Worm (Caenorhabditis elegans) whole organism, late embryonic: Measurements from ENCODE around the gene nmad-1.

Experiments used
- C08G9.2 ChIP-seq: sonication (generic microtip); optimal IDR thresholded peaks from 2 replicates; lab custom pipeline; 2016; ENCODE audit warnings: mild to moderate bottlenecking, missing genetic modification characterization, moderate library complexity, missing compliant biosample characterization
- K02D7.2 ChIP-seq: sonication (generic microtip); optimal IDR thresholded peaks from 2 replicates; lab custom pipeline; 2017; ENCODE audit warnings: mild to moderate bottlenecking, missing genetic modification characterization, missing compliant biosample characterization
- T23F11.4 ChIP-seq: fragments of 200-800 bp; sonication (Bioruptor generic); optimal IDR thresholded peaks from 2 replicates; lab custom pipeline; 2018; ENCODE audit warnings: mild to moderate bottlenecking, missing genetic modification characterization, missing compliant biosample characterization
- Y22D7AL.16 ChIP-seq: sonication (generic microtip); optimal IDR thresholded peaks from 2 replicates; lab custom pipeline; 2016; ENCODE audit warnings: missing genetic modification characterization, missing compliant biosample characterization
- ceh-18 ChIP-seq: sonication (generic microtip); optimal IDR thresholded peaks from 2 replicates; lab custom pipeline; 2016; ENCODE audit warnings: missing genetic modification characterization, missing compliant biosample characterization
- ceh-2 ChIP-seq: sonication (generic microtip); optimal IDR thresholded peaks from 2 replicates; lab custom pipeline; 2016; ENCODE audit warnings: missing genotype, missing genetic modification characterization, missing compliant biosample characterization
- ceh-30 ChIP-seq: fragments of 150-350 bp; optimal IDR thresholded peaks from 2 replicates; lab custom pipeline; 2014; ENCODE audit warnings: missing biosample characterization, missing genetic modification characterization
- ceh-31 ChIP-seq: sonication (generic microtip); optimal IDR thresholded peaks from 2 replicates; lab custom pipeline; 2016; ENCODE audit warnings: missing genetic modification characterization, missing compliant biosample characterization
- ceh-45 ChIP-seq: fragments of 200-800 bp; sonication (Bioruptor generic); IDR thresholded peaks from 2 replicates; pipeline ENCODE4 v1.3.6; 2022; ENCODE audit warnings: missing genetic modification reagents, missing genetic modification characterization, missing compliant biosample characterization
- ceh-6 ChIP-seq: fragments of 200-800 bp; sonication (Bioruptor generic); optimal IDR thresholded peaks from 2 replicates; lab custom pipeline; 2018; ENCODE audit warnings: mild to moderate bottlenecking, missing genetic modification characterization, missing compliant biosample characterization
- ceh-9 ChIP-seq: sonication (generic microtip); optimal IDR thresholded peaks from 2 replicates; lab custom pipeline; 2016; ENCODE audit warnings: mild to moderate bottlenecking, missing genetic modification characterization, inconsistent platforms, missing compliant biosample characterization
- dmd-4 ChIP-seq: sonication (generic microtip); optimal IDR thresholded peaks from 2 replicates; lab custom pipeline; 2016; ENCODE audit warnings: borderline replicate concordance, missing genetic modification characterization, missing compliant biosample characterization
- dve-1 ChIP-seq: sonication (generic microtip); optimal IDR thresholded peaks from 2 replicates; lab custom pipeline; 2017; ENCODE audit warnings: antibody characterized with exemption, mild to moderate bottlenecking, missing genetic modification characterization, missing compliant biosample characterization
- elt-2 ChIP-seq: sonication (generic microtip); optimal IDR thresholded peaks from 2 replicates; lab custom pipeline; 2016; ENCODE audit warnings: missing genetic modification reagents, missing genetic modification characterization, missing compliant biosample characterization
- elt-4 ChIP-seq: sonication (generic microtip); optimal IDR thresholded peaks from 2 replicates; lab custom pipeline; 2016; ENCODE audit warnings: missing genetic modification characterization, missing compliant biosample characterization
- ets-4 ChIP-seq: sonication (generic microtip); optimal IDR thresholded peaks from 2 replicates; lab custom pipeline; 2016; ENCODE audit warnings: missing genetic modification characterization, missing compliant biosample characterization
- eyg-1 ChIP-seq: sonication (generic microtip); optimal IDR thresholded peaks from 2 replicates; lab custom pipeline; 2016; ENCODE audit warnings: missing genotype, missing genetic modification characterization, missing compliant biosample characterization
- fkh-10 ChIP-seq: fragments of 150-350 bp; optimal IDR thresholded peaks from 2 replicates; lab custom pipeline; 2014; ENCODE audit warnings: missing biosample characterization, missing genetic modification reagents, missing genetic modification characterization
- hlh-15 ChIP-seq: sonication (generic microtip); optimal IDR thresholded peaks from 2 replicates; lab custom pipeline; 2016; ENCODE audit warnings: missing genetic modification characterization, missing compliant biosample characterization
- lin-11 ChIP-seq: fragments of 200-800 bp; sonication (Bioruptor generic); optimal IDR thresholded peaks from 2 replicates; lab custom pipeline; 2018; ENCODE audit warnings: mild to moderate bottlenecking, missing genetic modification characterization, missing compliant biosample characterization
- madf-2 ChIP-seq: sonication (generic microtip); optimal IDR thresholded peaks from 2 replicates; lab custom pipeline; 2017; ENCODE audit warnings: missing genetic modification characterization, missing compliant biosample characterization
- nfya-1 ChIP-seq: sonication (generic microtip); optimal IDR thresholded peaks from 2 replicates; lab custom pipeline; 2017; ENCODE audit warnings: missing genetic modification characterization, mild to moderate bottlenecking, missing compliant biosample characterization, antibody characterized with exemption, moderate library complexity
- pat-9 ChIP-seq: fragments of 200-800 bp; sonication (Bioruptor generic); optimal IDR thresholded peaks from 2 replicates; lab custom pipeline; 2018; ENCODE audit warnings: mild to moderate bottlenecking, missing genetic modification characterization, moderate library complexity, missing compliant biosample characterization
- pax-1 ChIP-seq: fragments of 150-350 bp; optimal IDR thresholded peaks from 2 replicates; lab custom pipeline; 2014; ENCODE audit warnings: missing biosample characterization, missing genetic modification characterization
- pqm-1 ChIP-seq: sonication (generic microtip); optimal IDR thresholded peaks from 2 replicates; lab custom pipeline; 2016; ENCODE audit warnings: missing genetic modification characterization, missing compliant biosample characterization
- pros-1 ChIP-seq: fragments of 150-350 bp; optimal IDR thresholded peaks from 2 replicates; lab custom pipeline; 2014; ENCODE audit warnings: missing biosample characterization, missing genetic modification reagents, missing genetic modification characterization
- rnt-1 ChIP-seq: sonication (generic microtip); optimal IDR thresholded peaks from 2 replicates; lab custom pipeline; 2016; ENCODE audit warnings: missing genetic modification characterization, missing compliant biosample characterization
- sox-2 ChIP-seq: fragments of 200-800 bp; sonication (Bioruptor generic); IDR thresholded peaks from 2 replicates; pipeline ENCODE4 v1.3.6; 2022; ENCODE audit warnings: missing genetic modification reagents, missing genetic modification characterization, missing compliant biosample characterization
- tbx-2 ChIP-seq: sonication (generic microtip); optimal IDR thresholded peaks from 2 replicates; lab custom pipeline; 2016; ENCODE audit warnings: missing genetic modification characterization, missing compliant biosample characterization
- ttx-3 ChIP-seq: sonication (generic microtip); optimal IDR thresholded peaks from 2 replicates; lab custom pipeline; 2016; ENCODE audit warnings: missing genetic modification reagents, missing genetic modification characterization, missing compliant biosample characterization
- unc-55 ChIP-seq: sonication (generic microtip); optimal IDR thresholded peaks from 2 replicates; lab custom pipeline; 2017; ENCODE audit warnings: missing biosample characterization, missing genetic modification reagents, missing genetic modification characterization
- zip-5 ChIP-seq: sonication (generic microtip); optimal IDR thresholded peaks from 2 replicates; lab custom pipeline; 2016; ENCODE audit warnings: missing genetic modification characterization, missing compliant biosample characterization
- ztf-16 ChIP-seq: sonication (generic microtip); optimal IDR thresholded peaks from 2 replicates; lab custom pipeline; 2017; ENCODE audit warnings: missing genetic modification characterization, missing compliant biosample characterization

Gene nmad-1

DNA sequence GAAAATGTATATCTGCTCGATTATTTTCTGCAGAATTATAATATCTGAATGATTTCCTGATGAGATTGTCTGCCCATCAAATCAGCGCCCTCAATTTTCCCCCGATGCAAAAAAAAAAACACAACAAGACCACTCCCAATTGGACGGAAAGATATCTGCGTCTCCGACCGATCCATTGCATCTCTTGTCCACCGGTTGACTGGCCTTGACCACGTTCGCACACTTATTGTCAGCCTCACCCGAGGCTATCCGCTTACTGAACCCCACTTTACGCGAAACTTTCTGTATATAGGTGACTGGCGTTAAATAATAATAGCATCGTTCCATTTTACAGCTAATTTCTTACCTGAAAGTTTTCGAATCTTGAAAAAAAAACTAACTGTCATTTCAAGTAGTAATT lies 39.6 kb upstream of the nmad-1 start:
- TF ChIP-seq pqm-1 (no peak), nfya-1 (tag; lab: Kevin White, UChicago) (peak; percentile 42)

DNA sequence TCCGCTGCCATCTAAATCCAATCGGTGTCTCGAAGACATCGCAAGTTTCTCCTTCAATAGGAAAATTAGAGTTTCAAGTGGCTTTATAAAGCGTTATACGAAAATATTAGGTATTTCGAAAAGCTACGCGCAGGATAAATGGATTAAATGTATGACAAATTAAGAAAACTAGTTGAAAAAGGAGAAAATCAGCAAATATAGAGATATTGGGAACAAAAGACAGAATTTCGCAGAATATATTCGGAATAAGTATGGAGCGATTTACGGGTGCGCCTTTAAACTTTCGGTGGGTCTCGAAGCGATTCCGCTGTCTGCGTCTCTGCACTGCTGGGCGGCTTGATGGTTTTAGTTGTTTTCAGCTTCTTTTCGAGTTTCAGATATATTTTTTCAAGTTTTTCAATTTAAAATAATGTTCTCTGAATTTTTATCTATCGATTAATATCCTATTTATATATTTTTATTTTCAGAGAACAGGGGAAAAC lies 37.0 kb upstream of the nmad-1 start, which contains the start of the genes ddx-15 and ucr-1:
Gene ddx-15, minus strand, starts transcription at position 51 of the 482 bp plus-strand sequence.
Gene ucr-1, plus strand, starts transcription at position 468 of the 482 bp plus-strand sequence.
- peak; percentile 1 for TF ChIP-seq unc-55 (GFP tag; lab: Kevin White, UChicago)
- TF ChIP-seq ceh-6 (GFP tag; lab: Kevin White, UChicago), result no peak
- peak; percentile 37 for TF ChIP-seq ceh-31 (tag; lab: Kevin White, UChicago)
- TF ChIP-seq nfya-1 (tag; lab: Kevin White, UChicago), result peak; percentile 29
- peak; percentile 10 for TF ChIP-seq tbx-2 (tag; lab: Kevin White, UChicago)
- TF ChIP-seq ceh-2 (tag; lab: Kevin White, UChicago), result no peak
- TF ChIP-seq rnt-1 (tag; lab: Kevin White, UChicago), result no peak
- TF ChIP-seq ceh-30 (tag; lab: Kevin White, UChicago), result no peak

DNA sequence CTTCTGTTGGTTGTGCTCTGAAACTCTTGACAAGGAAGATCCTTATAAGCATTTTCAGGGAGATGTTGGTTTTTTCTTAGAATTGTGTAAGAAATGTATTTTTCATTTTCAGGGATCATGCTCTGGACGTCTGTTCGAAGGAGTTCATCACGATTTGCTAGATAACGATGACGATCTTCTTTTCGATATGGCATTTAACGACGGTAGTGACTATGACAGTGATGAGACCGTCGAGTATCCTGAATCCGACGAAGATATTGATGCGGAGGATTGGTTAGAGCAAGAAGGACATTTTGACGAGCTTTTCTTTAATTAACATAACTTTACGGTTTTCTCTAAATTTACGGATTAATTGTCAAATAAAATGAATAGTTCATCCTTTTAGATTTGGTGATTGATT lies 34.0 kb upstream of the nmad-1 start:
- TF ChIP-seq elt-4 (tag; lab: Kevin White, UChicago) (no peak), unc-55 (GFP tag; lab: Kevin White, UChicago) (no peak), T23F11.4 (no peak), pqm-1 (no peak), fkh-10 (GFP tag; lab: Kevin White, UChicago) (no peak), K02D7.2 (tag; lab: Kevin White, UChicago) (no peak), lin-11 (no peak), eyg-1 (tag; lab: Kevin White, UChicago) (no peak), ceh-30 (tag; lab: Kevin White, UChicago) (no peak), dve-1 (tag; lab: Kevin White, UChicago) (no peak), dmd-4 (no peak), sox-2 (GFP tag; lab: Robert Waterston, UW) (no peak), pat-9 (no peak), ceh-45 (no peak), ceh-9 (tag; lab: Kevin White, UChicago) (no peak), ttx-3 (tag; lab: Kevin White, UChicago) (no peak)

DNA sequence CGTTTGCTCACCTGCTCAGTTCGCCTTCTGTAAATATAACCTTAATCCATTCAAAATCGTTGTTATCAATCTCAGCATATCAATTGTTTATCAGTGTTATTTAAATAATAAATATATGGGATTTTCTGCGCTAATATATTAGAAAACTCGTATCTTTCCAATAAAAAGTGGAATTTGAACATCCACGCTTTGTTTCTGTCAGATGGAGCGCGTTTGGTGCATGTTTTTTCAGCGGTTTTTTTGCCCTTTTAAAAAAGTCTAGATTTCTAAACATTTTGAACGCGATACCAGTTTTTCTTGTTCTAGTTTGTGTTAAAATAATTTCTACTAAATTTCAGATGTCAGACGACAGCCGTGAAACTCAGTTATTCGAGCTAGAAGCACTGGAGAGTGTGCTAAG lies 32.2 kb upstream of the nmad-1 start, which contains the start of gene F56D2.2:
Gene F56D2.2, plus strand, starts transcription at position 339 of the 400 bp plus-strand sequence.
- TF ChIP-seq elt-2 (tag; lab: Kevin White, UChicago) (no peak), ceh-9 (tag; lab: Kevin White, UChicago) (no peak), nfya-1 (tag; lab: Kevin White, UChicago) (no peak), madf-2 (tag; lab: Kevin White, UChicago) (no peak), C08G9.2 (tag; lab: Kevin White, UChicago) (no peak), ceh-18 (no peak), Y22D7AL.16 (tag; lab: Kevin White, UChicago) (no peak)

DNA sequence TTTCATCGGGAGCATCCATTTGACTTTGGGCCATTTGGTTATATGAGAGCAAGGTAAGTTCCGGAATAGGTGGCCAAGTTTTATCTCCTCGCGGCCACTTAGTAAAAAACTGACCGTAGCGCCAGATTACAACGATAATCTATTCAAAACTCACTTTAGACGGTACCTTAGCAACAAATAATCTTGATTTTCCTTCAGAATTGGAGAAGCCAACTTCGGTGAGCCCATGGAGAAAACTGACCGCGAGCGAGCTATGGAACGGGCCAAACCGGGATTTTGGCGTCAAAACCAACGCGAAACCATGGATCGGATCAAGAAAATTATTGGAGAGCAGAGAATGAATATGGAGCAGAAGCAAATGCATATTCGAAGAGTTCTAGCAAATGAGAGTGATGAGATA lies 31.0 kb upstream of the nmad-1 start:
- TF ChIP-seq pros-1 (tag; lab: Kevin White, UChicago), result no peak
- no peak for TF ChIP-seq zip-5
- no peak for TF ChIP-seq ztf-16 (tag; lab: Kevin White, UChicago)
- no peak for TF ChIP-seq hlh-15 (tag; lab: Kevin White, UChicago)

DNA sequence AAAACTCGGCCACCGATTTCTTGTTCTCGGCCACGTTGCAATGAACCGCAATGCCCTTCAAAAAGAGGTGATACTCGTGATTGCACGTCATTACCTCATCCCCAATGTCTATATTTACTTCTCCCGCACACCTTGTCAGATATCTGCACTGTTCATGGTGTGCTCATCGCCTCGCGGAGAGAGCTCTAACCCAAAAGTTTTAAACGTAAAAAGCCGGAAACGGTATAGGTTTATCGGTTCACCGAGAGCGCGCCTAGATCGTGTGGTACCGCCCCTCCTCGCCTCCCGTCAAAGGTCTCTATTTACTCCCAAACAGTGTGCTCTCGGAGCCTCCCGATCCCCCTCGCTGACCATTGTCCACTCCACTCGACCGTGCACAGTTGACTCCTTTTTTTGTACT lies 29.9 kb upstream of the nmad-1 start, which contains the start of gene F56D2.3:
Gene F56D2.3, plus strand, starts transcription at position 301 of the 400 bp plus-strand sequence.
- TF ChIP-seq ets-4 (tag; lab: Kevin White, UChicago) (peak; percentile 1), pax-1 (tag; lab: Kevin White, UChicago) (peak; percentile 16), unc-55 (GFP tag; lab: Kevin White, UChicago) (no peak)
- TF ChIP-seq, all 69 proteins: peak for 2
